Worm (Caenorhabditis elegans): ENCODE results near the gene acox-1.6.

The acox-1.6 gene

DNA sequence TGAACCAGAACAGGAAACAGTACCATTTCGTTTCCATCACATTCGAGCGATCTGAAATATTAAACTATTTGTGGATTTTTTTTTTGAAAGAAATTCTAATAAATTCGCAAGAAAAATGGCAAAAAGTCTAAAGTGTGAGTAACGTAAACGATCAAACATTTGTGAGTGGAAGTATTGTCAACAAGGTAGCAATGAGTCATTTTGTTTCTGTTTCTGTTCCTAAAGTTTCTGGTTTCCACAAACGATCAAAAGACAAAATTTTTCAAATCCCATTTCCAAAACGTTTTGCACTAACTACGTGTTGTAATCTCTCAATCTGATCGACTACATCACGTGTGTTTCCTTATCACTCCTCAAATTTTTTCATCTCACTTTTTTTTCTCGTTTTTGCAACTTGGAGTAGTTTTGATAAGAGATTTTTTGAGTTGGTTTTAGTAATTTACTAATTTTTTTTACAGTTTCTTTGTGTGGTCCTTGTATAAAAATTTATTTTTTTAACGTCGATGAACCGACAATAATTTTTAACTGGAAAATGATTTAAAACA lies 9.3 kb upstream of the acox-1.6 start, which contains the start of gene F59F4.3:
Gene F59F4.3 (minus strand): TSS at position 51 of the 545 bp plus-strand sequence.
- TF ChIP-seq him-1 (tag; optimal IDR thresholded peaks at IDR 0.05), result no peak
- TF ChIP-seq dao-5 (tag; optimal IDR thresholded peaks at IDR 0.05), result no peak
- no peak for TF ChIP-seq W03F9.2 (tag; optimal IDR thresholded peaks at IDR 0.05)

DNA sequence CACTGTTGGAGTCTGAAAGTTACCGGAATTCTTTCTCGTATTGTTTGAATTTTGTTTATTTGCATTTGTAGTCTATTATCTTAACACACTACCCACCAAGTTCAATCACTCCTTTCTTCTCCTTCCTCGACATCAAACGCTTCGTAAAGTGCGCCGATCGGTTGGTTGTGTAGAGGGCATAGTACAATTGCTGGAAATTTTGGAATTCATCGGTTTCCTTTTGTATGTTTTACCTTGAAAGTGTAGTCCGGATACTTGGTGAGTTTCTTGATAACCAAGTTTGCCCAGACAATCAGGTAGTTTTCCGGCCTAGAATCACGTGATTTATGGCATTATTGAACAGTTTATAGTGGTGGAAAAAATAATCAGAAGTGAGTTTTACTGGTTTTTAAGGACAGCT lies 8.2 kb upstream of the acox-1.6 start:
- no peak for TF ChIP-seq dao-5 (tag; optimal IDR thresholded peaks at IDR 0.05)
- no peak for TF ChIP-seq W03F9.2 (tag; optimal IDR thresholded peaks at IDR 0.05)
- TF ChIP-seq him-1 (tag; optimal IDR thresholded peaks at IDR 0.05), result no peak

DNA sequence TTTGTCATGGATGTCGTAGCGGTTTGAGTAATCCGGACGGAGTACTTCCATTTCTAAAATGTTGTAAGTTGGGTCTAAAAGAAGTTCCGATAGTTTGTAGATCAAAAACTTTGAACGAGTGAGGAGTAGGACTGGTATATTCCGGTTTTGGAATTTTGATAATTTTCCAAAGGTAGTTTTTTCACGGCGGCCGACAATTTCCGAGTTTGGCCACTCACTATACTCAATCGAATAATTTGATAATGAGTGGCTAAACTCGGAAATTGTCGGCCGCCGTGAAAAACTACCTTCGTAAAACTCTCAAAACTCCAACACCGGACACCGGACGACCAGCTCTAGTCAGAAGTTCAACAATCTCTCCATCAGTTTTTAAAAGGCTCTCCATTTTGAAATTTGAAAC lies 6.0 kb upstream of the acox-1.6 start:
- TF ChIP-seq him-1 (tag; optimal IDR thresholded peaks at IDR 0.05) (no peak), dao-5 (tag; optimal IDR thresholded peaks at IDR 0.05) (no peak), W03F9.2 (tag; optimal IDR thresholded peaks at IDR 0.05) (no peak)

DNA sequence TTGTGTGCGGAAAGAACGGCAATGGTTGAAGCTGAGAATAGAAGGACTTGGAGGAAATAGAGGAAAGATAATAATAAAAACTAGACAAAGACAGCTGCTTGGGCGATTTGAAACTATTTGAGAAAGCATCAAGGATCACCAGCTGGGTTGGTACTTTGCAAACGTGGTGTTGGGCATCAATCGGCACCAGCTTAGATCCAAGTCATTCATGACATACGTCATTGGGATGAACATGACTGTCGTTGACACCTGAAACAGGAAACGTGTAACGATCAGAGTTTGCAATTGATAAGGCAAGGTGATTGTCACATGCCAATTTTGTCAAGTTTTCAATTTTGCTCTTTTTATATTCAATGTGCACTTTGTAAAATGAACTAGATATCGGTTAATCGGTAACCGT lies 4.1 kb upstream of the acox-1.6 start:
- TF ChIP-seq dao-5 (tag; optimal IDR thresholded peaks at IDR 0.05) (no peak), W03F9.2 (tag; optimal IDR thresholded peaks at IDR 0.05) (no peak), him-1 (tag; optimal IDR thresholded peaks at IDR 0.05) (no peak)

DNA sequence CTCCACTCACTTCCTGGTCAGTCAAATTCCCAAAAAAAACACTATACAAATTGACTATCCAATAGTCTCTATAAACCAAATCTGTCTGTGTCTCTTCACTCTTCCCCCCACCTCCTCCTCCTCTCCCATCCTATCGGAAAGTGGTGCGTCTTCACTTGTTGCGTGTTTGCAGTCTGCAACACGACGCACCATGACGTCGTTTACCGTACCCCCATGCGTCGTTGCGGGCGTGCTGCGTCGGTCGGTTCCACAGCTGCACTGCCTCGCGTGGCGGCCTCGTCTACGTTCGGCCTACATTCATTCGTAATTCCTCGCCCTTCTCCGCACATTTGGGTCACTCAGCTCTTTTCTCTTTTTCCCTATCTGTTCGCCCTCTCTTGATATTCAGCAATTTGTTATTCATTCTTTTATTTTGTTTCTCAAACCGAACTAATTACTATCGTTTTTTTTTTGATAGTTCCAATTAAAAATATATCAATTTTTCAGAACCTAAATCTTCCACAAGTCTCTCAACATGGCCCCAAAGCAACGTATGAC lies 2.8 kb upstream of the acox-1.6 start, which contains the start of gene serp-1.1:
Gene serp-1.1 (plus strand): TSS at position 487 of the 537 bp plus-strand sequence.
- TF ChIP-seq dao-5 (tag; optimal IDR thresholded peaks at IDR 0.05), result peak; percentile 92
- TF ChIP-seq him-1 (tag; optimal IDR thresholded peaks at IDR 0.05), result peak; percentile 95
- peak; percentile 91 for TF ChIP-seq W03F9.2 (tag; optimal IDR thresholded peaks at IDR 0.05)

DNA sequence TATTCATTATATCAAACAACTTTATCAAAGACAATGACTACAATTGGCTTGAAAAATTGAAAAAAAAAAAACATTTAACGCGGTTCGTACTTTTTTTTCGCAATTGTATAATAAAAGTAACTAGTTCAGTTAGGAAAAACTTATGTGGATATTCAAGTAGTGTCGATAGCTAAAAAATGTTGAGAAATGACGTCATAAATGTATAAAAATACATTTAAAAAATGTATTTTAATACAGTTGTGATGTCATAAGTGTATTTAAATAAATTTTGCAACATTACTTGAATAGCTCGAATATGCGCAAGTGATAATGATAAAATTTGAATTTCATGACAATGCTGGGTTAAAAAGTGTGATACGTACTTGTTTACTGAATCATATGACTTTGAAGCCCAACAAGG lies 6.8 kb downstream of the acox-1.6 start:
- TF ChIP-seq him-1 (tag; optimal IDR thresholded peaks at IDR 0.05), result no peak
- TF ChIP-seq W03F9.2 (tag; optimal IDR thresholded peaks at IDR 0.05), result no peak
- no peak for TF ChIP-seq dao-5 (tag; optimal IDR thresholded peaks at IDR 0.05)

DNA sequence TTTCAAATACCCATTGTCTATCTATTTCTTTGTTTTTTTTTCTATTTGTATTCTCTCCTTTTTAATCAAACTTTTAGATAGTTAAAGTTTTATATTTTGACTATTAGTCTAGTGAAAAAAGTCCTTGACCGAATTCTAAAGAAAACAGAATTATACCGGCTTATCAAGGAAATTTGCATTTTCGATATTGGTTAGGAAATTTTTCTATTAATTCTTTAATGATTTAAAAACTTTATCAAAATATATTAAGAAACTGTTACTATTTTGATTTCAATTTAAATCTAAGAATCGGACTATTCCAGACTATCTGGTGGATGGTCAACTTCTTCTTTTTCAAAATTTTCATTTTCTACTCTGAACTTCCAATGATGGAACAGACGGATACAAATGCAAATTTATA lies 10.3 kb downstream of the acox-1.6 start, which contains the start of gene Y7A5A.20:
Gene Y7A5A.20 (plus strand): TSS at position 301 of the 400 bp plus-strand sequence.
- no peak for TF ChIP-seq him-1 (tag; optimal IDR thresholded peaks at IDR 0.05)
- TF ChIP-seq W03F9.2 (tag; optimal IDR thresholded peaks at IDR 0.05), result no peak
- no peak for TF ChIP-seq dao-5 (tag; optimal IDR thresholded peaks at IDR 0.05)

DNA sequence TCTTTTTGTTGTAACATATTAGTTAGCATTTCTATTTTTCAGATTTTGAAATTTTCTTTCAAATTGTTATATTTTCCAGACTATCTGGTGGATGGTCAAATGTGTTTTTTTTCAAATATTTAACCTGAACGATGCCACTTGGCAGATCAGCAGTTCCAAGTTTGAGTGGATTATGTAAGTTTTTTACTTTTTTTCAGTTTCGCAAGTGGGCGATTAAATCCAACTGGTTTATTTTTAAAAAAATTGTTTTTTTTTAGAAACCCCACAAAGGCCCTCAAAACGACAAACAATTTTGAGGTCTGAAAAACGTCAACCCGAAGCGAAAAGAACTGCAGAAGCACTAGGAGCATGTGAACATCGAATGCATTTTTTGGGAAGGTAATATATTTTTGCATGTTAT lies 11.5 kb downstream of the acox-1.6 start, which contains the start of gene Y7A5A.9:
Gene Y7A5A.9 (plus strand): TSS at position 301 of the 400 bp plus-strand sequence.
- TF ChIP-seq dao-5 (tag; optimal IDR thresholded peaks at IDR 0.05), result no peak
- TF ChIP-seq W03F9.2 (tag; optimal IDR thresholded peaks at IDR 0.05), result no peak
- TF ChIP-seq him-1 (tag; optimal IDR thresholded peaks at IDR 0.05), result no peak

DNA sequence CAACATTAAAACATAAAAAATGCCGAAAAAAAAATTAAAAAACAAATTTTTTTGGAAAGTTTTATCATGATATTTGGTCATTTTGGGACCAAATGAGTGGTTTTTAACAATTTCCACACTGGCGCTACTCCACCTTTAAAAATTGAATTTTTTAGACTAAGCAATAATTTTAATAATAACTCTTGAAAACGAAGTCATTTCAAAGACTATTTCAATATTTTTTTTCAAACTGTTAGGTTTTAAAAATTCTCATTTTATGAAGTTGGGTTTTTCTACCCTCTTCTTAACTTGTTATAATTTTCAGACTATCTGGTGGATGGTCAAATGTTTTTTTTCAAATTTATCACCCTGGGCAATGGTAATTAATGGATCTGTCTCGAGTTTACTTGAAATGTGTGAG lies 16.1 kb downstream of the acox-1.6 start, which contains the start of gene Y7A5A.8:
Gene Y7A5A.8 (plus strand): TSS at position 301 of the 400 bp plus-strand sequence.
- no peak for TF ChIP-seq him-1 (tag; optimal IDR thresholded peaks at IDR 0.05)
- no peak for TF ChIP-seq W03F9.2 (tag; optimal IDR thresholded peaks at IDR 0.05)
- no peak for TF ChIP-seq dao-5 (tag; optimal IDR thresholded peaks at IDR 0.05)

DNA sequence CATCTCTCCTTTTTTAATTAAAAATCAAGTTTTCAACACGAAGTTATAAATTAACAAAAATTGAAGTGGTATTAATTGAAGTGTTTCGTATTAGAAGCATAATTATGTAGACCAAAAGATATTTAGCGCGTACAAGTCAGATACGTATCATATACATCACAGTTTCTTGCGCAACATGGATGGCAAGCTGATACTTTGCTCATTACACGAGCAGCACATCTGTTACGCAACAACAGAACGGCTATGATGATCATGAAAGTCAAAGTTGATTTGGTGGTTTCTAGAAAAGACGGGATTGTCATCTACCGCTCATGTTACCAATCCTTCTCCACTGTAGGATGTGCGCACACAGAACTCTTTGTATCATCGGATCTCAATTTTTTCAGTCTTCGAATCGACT lies 23.8 kb downstream of the acox-1.6 start:
- TF ChIP-seq dao-5 (tag; optimal IDR thresholded peaks at IDR 0.05) (no peak), him-1 (tag; optimal IDR thresholded peaks at IDR 0.05) (no peak), W03F9.2 (tag; optimal IDR thresholded peaks at IDR 0.05) (no peak)

DNA sequence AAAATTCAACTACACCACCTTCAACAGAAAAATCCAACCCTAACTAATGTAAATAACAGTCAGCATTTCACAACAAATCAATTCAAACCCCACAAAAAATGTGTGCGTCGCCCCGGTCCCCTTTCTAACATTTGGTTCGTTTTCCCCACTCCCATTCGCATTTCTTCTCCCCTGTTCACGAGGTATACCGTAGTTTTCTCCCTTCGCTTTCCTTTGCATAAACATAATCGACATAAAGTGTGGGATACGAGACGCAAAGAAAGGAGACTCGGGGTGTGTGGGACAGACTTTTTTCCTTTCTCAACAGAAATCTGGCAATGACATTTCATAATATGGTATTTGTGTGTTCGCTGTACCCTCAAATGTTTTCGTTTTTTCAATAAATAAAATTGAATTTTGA lies 27.0 kb downstream of the acox-1.6 start:
- TF ChIP-seq W03F9.2 (tag; optimal IDR thresholded peaks at IDR 0.05), result no peak
- TF ChIP-seq dao-5 (tag; optimal IDR thresholded peaks at IDR 0.05), result no peak
- TF ChIP-seq him-1 (tag; optimal IDR thresholded peaks at IDR 0.05), result no peak

DNA sequence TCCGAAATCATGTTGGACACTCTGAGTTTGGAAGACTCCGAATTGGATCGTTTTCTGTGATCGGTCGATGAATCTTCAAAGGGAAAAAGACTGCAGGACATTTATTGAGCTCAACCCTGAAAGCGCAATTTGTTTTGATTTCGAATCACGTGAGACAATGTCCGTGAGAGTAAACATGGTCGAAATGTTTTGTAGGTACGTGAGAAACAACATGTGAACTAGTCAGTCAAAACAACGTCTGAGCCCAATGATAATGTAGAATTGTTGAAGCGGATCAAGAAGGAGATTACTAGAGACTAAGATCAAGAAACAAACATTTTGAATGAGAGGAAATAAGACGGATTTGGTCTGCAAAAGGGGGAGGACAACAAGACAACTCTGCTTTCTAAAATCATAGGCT lies 34.3 kb downstream of the acox-1.6 start, which contains the start of gene Y7A5A.7:
Gene Y7A5A.7 (minus strand): TSS at position 101 of the 400 bp plus-strand sequence.
- TF ChIP-seq W03F9.2 (tag; optimal IDR thresholded peaks at IDR 0.05) (no peak), dao-5 (tag; optimal IDR thresholded peaks at IDR 0.05) (no peak), him-1 (tag; optimal IDR thresholded peaks at IDR 0.05) (no peak)

DNA sequence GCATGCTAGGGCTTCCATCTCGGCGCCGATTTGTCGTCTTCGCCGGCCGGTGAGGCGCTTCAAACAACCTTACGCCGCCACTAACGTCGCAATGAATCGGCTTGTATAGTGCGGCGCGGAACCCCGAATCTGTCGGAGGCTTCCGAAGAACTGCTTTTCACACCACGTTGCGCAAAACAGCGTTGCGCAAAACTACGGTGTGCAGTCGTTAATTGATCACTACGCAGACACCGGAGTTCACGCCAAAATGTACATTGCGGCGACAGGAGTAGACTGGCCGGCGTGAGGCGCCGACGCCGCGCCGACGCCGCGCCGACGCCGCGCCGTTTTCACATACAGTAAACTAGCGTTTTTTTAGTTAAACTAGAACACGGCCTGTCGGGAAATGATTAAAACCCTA lies 36.5 kb downstream of the acox-1.6 start:
- TF ChIP-seq him-1 (tag; optimal IDR thresholded peaks at IDR 0.05), result no peak
- no peak for TF ChIP-seq W03F9.2 (tag; optimal IDR thresholded peaks at IDR 0.05)
- TF ChIP-seq dao-5 (tag; optimal IDR thresholded peaks at IDR 0.05), result no peak

DNA sequence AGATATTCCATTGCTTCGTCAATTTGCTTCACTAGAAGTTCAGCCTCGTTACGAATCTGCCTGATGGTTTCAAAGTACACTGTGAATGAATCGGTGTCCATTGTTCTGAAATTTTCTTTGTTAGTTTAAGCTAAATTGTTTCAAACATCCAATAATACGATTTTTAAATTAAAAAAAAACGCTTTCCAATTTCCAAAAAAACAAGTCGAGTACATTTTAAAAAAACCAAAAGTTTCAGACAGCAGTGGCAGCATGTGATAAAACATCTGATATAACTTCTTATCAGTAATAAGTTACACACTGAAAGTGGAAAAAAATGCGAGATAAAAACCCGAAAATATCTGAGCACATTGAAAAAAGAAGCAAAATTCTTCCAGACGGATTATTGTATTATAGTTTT lies 38.8 kb downstream of the acox-1.6 start, which contains the start of gene Y7A5A.6:
Gene Y7A5A.6 (minus strand): TSS at position 101 of the 400 bp plus-strand sequence.
- TF ChIP-seq dao-5 (tag; optimal IDR thresholded peaks at IDR 0.05) (no peak), him-1 (tag; optimal IDR thresholded peaks at IDR 0.05) (no peak), W03F9.2 (tag; optimal IDR thresholded peaks at IDR 0.05) (no peak)
